Worm (Caenorhabditis elegans) whole organism, L4 larva: ENCODE results near the gene R01E6.5.

ENCODE experiments used
- D1046.2 ChIP-seq: fragments of 200-800 bp; sonication (Bioruptor generic); IDR thresholded peaks from 2 replicates; pipeline ENCODE4 v1.3.6; 2022; ENCODE audit warnings: missing genetic modification characterization, missing compliant biosample characterization
- F49E8.2 ChIP-seq: sonication (generic microtip); optimal IDR thresholded peaks from 2 replicates; lab custom pipeline; 2016; ENCODE audit warnings: missing compliant biosample characterization, mild to moderate bottlenecking, missing genetic modification characterization, borderline replicate concordance
- T26A8.4 ChIP-seq: fragments of 200-800 bp; sonication (Bioruptor generic); IDR thresholded peaks from 2 replicates; pipeline ENCODE4 v1.3.6; 2022; ENCODE audit warnings: missing genetic modification characterization, missing compliant biosample characterization
- ZK546.5 ChIP-seq, 2 experiments: sonication (generic microtip); optimal IDR thresholded peaks; 2 replicates each; lab custom pipeline; 2017; ENCODE audit warnings: missing biosample characterization in 2 of 2, missing genetic modification characterization in 2 of 2
- aha-1 ChIP-seq: fragments of 150-350 bp; peaks from one replicate; lab custom pipeline; 2014; ENCODE audit warnings: missing biosample characterization, missing genetic modification characterization
- aly-2 ChIP-seq: sonication (generic microtip); optimal IDR thresholded peaks from 2 replicates; lab custom pipeline; 2018; ENCODE audit warnings: missing biosample characterization, missing genetic modification characterization
- arid-1 ChIP-seq: fragments of 200-800 bp; sonication (Bioruptor generic); conservative IDR thresholded peaks from 2 replicates; pipeline ENCODE4 v1.3.6; 2022; ENCODE audit warnings: missing genetic modification reagents, missing genetic modification characterization, missing compliant biosample characterization
- ceh-28 ChIP-seq: fragments of 150-350 bp; optimal IDR thresholded peaks from 2 replicates; lab custom pipeline; 2014; ENCODE audit warnings: missing biosample characterization, missing genetic modification reagents, missing genetic modification characterization
- ceh-62 ChIP-seq: sonication (generic microtip); optimal IDR thresholded peaks from 2 replicates; lab custom pipeline; 2017; ENCODE audit warnings: missing biosample characterization, missing genetic modification characterization
- cey-2 ChIP-seq: sonication (generic microtip); optimal IDR thresholded peaks from 3 replicates; lab custom pipeline; 2017; ENCODE audit warnings: missing genetic modification characterization, mild to moderate bottlenecking, missing compliant biosample characterization, antibody characterized with exemption, borderline replicate concordance; ENCODE audit not compliant: insufficient read depth
- ctbp-1 ChIP-seq: fragments of 200-800 bp; sonication (Bioruptor generic); IDR thresholded peaks from 2 replicates; pipeline ENCODE4 v1.3.6; 2022; ENCODE audit warnings: missing genetic modification reagents, missing genetic modification characterization, missing compliant biosample characterization
- dmd-6 ChIP-seq: fragments of 200-800 bp; sonication (Bioruptor generic); IDR thresholded peaks from 2 replicates; pipeline ENCODE4 v1.3.6; 2022; ENCODE audit warnings: missing genetic modification reagents, missing genetic modification characterization, missing compliant biosample characterization
- egl-27 ChIP-seq: sonication (generic microtip); optimal IDR thresholded peaks from 3 replicates; lab custom pipeline; 2017; ENCODE audit warnings: missing biosample characterization, missing genetic modification reagents, missing genetic modification characterization
- fkh-10 ChIP-seq: fragments of 150-350 bp; optimal IDR thresholded peaks from 2 replicates; lab custom pipeline; 2014; ENCODE audit warnings: missing biosample characterization, missing genetic modification reagents, missing genetic modification characterization
- fos-1 ChIP-seq: fragments of 150-350 bp; optimal IDR thresholded peaks from 2 replicates; lab custom pipeline; 2014; ENCODE audit warnings: missing biosample characterization, missing genetic modification characterization
- hif-1 ChIP-seq, 2 experiments: sonication (generic microtip); optimal IDR thresholded peaks; 2 replicates each; lab custom pipeline; 2016 to 2017; ENCODE audit warnings: missing compliant biosample characterization in 2 of 2, missing genetic modification characterization in 2 of 2, missing genetic modification reagents in 2 of 2, missing genotype in 2 of 2, mild to moderate bottlenecking in 1 of 2
- hlh-30 ChIP-seq: sonication (generic microtip); optimal IDR thresholded peaks from 2 replicates; lab custom pipeline; 2017; ENCODE audit warnings: antibody characterized with exemption, mild to moderate bottlenecking, missing genetic modification characterization, missing compliant biosample characterization; ENCODE audit not compliant: insufficient read depth
- lin-13 ChIP-seq: fragments of 150-350 bp; optimal IDR thresholded peaks from 2 replicates; lab custom pipeline; 2014; ENCODE audit warnings: missing biosample characterization, missing genetic modification reagents, missing genetic modification characterization
- lin-15B ChIP-seq: fragments of 150-350 bp; sonication (generic microtip); optimal IDR thresholded peaks from 3 replicates; lab custom pipeline; 2014; ENCODE audit warnings: missing biosample characterization, missing genetic modification characterization
- lin-29 ChIP-seq: fragments of 200-800 bp; sonication (Bioruptor generic); IDR thresholded peaks from 2 replicates; pipeline ENCODE4 v1.3.6; 2022; ENCODE audit warnings: missing genetic modification reagents, missing genetic modification characterization, missing compliant biosample characterization
- lin-39 ChIP-seq: fragments of 150-350 bp; optimal IDR thresholded peaks from 2 replicates; lab custom pipeline; 2014; ENCODE audit warnings: missing biosample characterization, missing genetic modification reagents, missing genetic modification characterization
- lir-3 ChIP-seq: sonication (generic microtip); optimal IDR thresholded peaks from 2 replicates; lab custom pipeline; 2016; ENCODE audit warnings: mild to moderate bottlenecking, missing genetic modification characterization, missing compliant biosample characterization
- lsy-2 ChIP-seq, 2 experiments: fragments of 150-350 bp in 1 of 2; sonication (generic microtip) in 1 of 2; optimal IDR thresholded peaks; 2 replicates each; lab custom pipeline; 2014 to 2017; ENCODE audit warnings: missing biosample characterization in 2 of 2, missing genetic modification characterization in 2 of 2
- madf-5 ChIP-seq, 2 experiments: fragments of 200-800 bp; sonication (Bioruptor generic); IDR thresholded peaks; 2 replicates each; pipeline ENCODE4 v1.3.6; 2022; ENCODE audit warnings: missing compliant biosample characterization in 2 of 2, missing genetic modification characterization in 2 of 2
- nhr-111 ChIP-seq: fragments of 200-800 bp; sonication (Bioruptor generic); optimal IDR thresholded peaks from 2 replicates; lab custom pipeline; 2018; ENCODE audit warnings: mild to moderate bottlenecking, missing genetic modification characterization, missing compliant biosample characterization
- nhr-25 ChIP-seq: sonication (generic microtip); optimal IDR thresholded peaks from 2 replicates; lab custom pipeline; 2017; ENCODE audit warnings: missing genetic modification characterization, mild to moderate bottlenecking, missing compliant biosample characterization, antibody characterized with exemption, moderate library complexity, borderline replicate concordance; ENCODE audit not compliant: insufficient read depth
- nhr-28 ChIP-seq: fragments of 150-350 bp; optimal IDR thresholded peaks from 2 replicates; lab custom pipeline; 2014; ENCODE audit warnings: missing biosample characterization, missing genetic modification characterization
- nhr-42 ChIP-seq: fragments of 200-800 bp; sonication (Bioruptor generic); IDR thresholded peaks from 2 replicates; pipeline ENCODE4 v1.3.6; 2022; ENCODE audit warnings: missing genetic modification characterization, missing compliant biosample characterization
- nhr-76 ChIP-seq: fragments of 150-350 bp; optimal IDR thresholded peaks from 2 replicates; lab custom pipeline; 2014; ENCODE audit warnings: missing biosample characterization, missing genetic modification characterization
- nhr-77 ChIP-seq: fragments of 150-350 bp; optimal IDR thresholded peaks from 2 replicates; lab custom pipeline; 2014; ENCODE audit warnings: missing biosample characterization, missing genetic modification characterization
- spr-3 ChIP-seq: fragments of 200-800 bp; sonication (Bioruptor generic); optimal IDR thresholded peaks from 2 replicates; lab custom pipeline; 2018; ENCODE audit warnings: mild to moderate bottlenecking, missing genetic modification characterization, missing compliant biosample characterization
- unc-62 ChIP-seq, 3 experiments: fragments of 150-350 bp in 1 of 3; sonication (generic microtip); optimal IDR thresholded peaks in 2 of 3; peaks in 1 of 3; 1 replicate in 1 of 3; 2 replicates in 2 of 3; lab custom pipeline; 2014 to 2017; ENCODE audit warnings: missing biosample characterization in 3 of 3, missing genetic modification characterization in 3 of 3, missing genetic modification reagents in 3 of 3, missing genotype in 1 of 3
- zag-1 ChIP-seq: fragments of 150-350 bp; optimal IDR thresholded peaks from 2 replicates; lab custom pipeline; 2014; ENCODE audit warnings: missing biosample characterization, missing genetic modification characterization
- zfp-2 ChIP-seq: sonication (generic microtip); optimal IDR thresholded peaks from 2 replicates; lab custom pipeline; 2016; ENCODE audit warnings: mild to moderate bottlenecking, missing genetic modification characterization, missing compliant biosample characterization
- zip-2 ChIP-seq: fragments of 150-350 bp; optimal IDR thresholded peaks from 2 replicates; lab custom pipeline; 2014; ENCODE audit warnings: missing biosample characterization, missing genetic modification characterization
- ztf-7 ChIP-seq: fragments of 150-350 bp; optimal IDR thresholded peaks from 2 replicates; lab custom pipeline; 2014; ENCODE audit warnings: missing biosample characterization, missing genetic modification characterization

The R01E6.5 gene

DNA sequence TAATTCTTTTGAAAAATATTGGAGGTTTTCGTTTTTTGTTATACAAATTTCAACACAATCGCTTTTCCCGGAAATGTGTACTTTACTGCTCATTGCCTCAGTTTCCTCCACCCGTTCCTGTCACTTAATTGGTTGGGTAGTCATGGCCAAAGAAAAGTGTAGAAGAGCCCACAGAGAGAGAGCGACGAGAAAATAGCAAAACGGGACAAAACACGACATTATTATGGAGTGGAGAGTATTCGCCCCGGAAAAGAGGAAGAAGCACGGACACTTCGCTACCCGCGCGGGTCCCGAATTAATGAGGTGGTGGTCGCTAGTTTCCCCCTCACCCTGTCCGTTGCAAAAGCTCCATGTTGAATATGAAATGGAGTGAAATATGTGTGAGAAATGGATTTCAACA, 33.0 kb upstream of the R01E6.5 start:
- TF ChIP-seq lir-3 (no peak), zip-2 (tag; lab: Kevin White, UChicago) (no peak), lin-15B (tag; lab: Kevin White, UChicago) (no peak), lin-13 (no peak), nhr-28 (tag; lab: Kevin White, UChicago) (no peak), zag-1 (tag; lab: Kevin White, UChicago) (no peak), nhr-42 (GFP tag; lab: Robert Waterston, UW) (no peak), lsy-2 (tag; optimal IDR thresholded peaks at IDR 0.05; lab: Kevin White, UChicago) (no peak)

DNA sequence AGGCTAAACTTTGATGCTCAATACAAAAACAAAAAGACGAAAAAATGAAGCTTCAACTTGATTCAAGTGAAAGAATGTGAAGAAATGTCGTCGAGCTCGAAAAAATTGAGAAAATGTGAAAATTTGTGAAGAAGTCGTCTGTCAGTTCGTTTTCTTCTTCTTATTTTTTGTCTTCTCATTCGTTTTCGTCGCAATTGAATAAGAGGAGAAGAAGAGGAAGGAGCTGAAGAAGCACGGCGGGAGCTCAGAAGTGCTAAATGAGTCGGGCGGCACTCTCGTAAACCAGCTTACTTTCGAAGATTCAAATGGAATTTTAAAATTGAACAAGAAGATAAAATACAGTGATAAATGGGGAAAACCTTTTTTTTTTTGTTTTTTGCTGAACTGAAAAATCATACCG, 31.7 kb upstream of the R01E6.5 start:
- TF ChIP-seq fkh-10 (GFP tag; lab: Kevin White, UChicago) (peak; percentile 25), ZK546.5 (tag; optimal IDR thresholded peaks at IDR 0.05; lab: Kevin White, UChicago) (no peak), unc-62 (GFP tag; optimal IDR thresholded peaks at IDR 0.05 in 1 of 2; lab: Kevin White, UChicago) (peak in 1 of 2 experiments; percentile 52), unc-62 (tag; optimal IDR thresholded peaks at IDR 0.05; lab: Kevin White, UChicago) (no peak)

DNA sequence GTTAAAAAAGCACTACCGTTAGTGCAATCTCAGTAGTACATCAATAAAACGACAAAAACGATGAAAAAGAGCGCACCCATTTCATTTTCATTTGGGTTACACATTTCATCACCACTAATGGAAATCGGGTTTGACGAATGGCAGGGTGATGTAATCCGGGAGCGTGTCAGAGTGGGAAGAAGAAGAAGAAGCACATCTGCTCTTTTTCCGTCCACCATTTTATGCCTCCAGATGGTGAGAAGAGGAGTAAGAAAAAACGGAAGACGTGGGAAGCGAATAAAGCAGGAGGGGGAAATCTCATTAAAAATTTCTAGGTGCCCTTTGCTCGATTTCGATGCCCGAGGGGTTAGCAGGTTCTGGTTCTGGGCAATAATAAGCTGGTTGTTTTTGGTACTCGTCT, 30.8 kb upstream of the R01E6.5 start:
- TF ChIP-seq aha-1, result peak; percentile 74
- TF ChIP-seq nhr-77, result no peak
- no peak for TF ChIP-seq dmd-6
- TF ChIP-seq D1046.2, result no peak
- no peak for TF ChIP-seq zfp-2
- no peak for TF ChIP-seq zag-1 (tag; lab: Kevin White, UChicago)
- no peak for TF ChIP-seq nhr-111 (GFP tag; lab: Kevin White, UChicago)
- TF ChIP-seq arid-1 (GFP tag; lab: Robert Waterston, UW), result no peak

DNA sequence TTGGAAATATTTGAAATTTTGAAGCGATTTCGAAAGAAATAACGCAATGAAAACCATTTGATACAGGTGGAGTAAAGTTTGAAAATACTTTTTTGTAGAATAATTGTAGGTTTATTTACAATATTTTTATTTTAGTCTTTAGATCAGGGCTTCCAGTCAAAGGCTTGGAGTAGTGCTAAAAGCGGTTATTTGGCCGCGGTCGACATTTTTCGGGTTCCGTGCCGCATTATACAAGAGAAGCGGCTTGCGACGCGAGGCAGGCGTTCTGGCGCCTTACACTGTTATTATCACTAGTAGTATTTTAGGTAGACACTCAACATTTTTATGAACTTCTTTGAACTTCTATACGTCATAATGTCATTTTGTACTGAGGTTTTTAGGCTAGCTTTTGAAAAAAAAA, 30.4 kb upstream of the R01E6.5 start:
- TF ChIP-seq aly-2 (tag; lab: Kevin White, UChicago) (no peak), spr-3 (GFP tag; lab: Kevin White, UChicago) (no peak), lin-15B (tag; lab: Kevin White, UChicago) (no peak), nhr-76 (tag; lab: Kevin White, UChicago) (no peak), nhr-25 (tag; lab: Kevin White, UChicago) (no peak), egl-27 (no peak), madf-5 (GFP tag; IDR thresholded peaks at IDR 0.05; lab: Robert Waterston, UW) (no peak)

DNA sequence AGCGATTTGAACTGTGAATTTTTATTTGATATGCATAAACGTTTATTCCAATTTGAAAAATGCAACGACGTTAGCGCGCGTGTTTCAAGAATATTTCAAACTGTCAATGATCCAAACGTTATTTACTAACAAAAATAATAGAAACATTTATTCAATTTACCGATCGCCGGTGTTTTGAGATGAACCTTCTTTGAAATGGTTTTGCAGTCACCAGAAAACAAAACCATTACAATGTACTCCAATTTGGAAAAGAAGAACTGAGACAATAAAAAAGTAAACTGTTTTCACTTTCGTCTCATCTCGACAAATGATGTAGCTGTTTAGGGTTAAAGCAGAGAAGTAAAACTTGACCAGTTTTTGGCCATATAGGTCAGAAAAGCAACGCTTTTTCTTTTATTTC, 29.6 kb upstream of the R01E6.5 start, which contains the start of gene H06A10.1:
Gene H06A10.1, plus strand, starts transcription at position 301 of the 400 bp plus-strand sequence.
- TF ChIP-seq aha-1 (no peak), hif-1 (tag; optimal IDR thresholded peaks at IDR 0.05; lab: Kevin White, UChicago) (no peak), hlh-30 (tag; lab: Kevin White, UChicago) (no peak), cey-2 (tag; lab: Kevin White, UChicago) (no peak), ctbp-1 (GFP tag; lab: Robert Waterston, UW) (no peak), ztf-7 (tag; lab: Kevin White, UChicago) (no peak), F49E8.2 (tag; lab: Kevin White, UChicago) (no peak), ceh-62 (tag; lab: Kevin White, UChicago) (no peak), fos-1 (no peak), T26A8.4 (GFP tag; lab: Robert Waterston, UW) (no peak), lin-29 (GFP tag; lab: Robert Waterston, UW) (no peak), lir-3 (no peak), ceh-28 (tag; lab: Kevin White, UChicago) (no peak), lin-39 (no peak), nhr-77 (no peak)
